Fruit fly (Drosophila melanogaster): Measurements from ENCODE around the gene CG31465.

DNA sequence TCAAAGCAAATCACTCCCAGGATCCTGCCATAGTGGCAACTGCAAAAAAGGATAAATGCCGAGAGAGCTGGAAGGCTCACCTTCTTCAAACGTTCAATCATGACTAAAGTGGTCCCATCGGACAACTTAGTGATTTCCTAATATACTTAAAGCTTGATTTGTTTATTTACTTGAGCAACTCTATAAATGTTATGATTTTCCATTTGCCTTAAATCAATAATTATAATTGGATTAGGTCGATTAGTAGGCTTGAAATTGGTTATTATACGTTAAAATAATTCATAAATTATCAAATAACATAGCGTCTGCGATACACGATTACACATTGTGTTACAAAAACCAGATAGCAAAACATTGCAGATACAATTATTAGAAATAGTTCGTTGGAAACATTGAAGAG, 35.4 kb upstream of the CG31465 start, which contains the start of gene Gr93c:
- no peak for TF ChIP-seq pan (optimal IDR thresholded peaks at IDR 0.05)
- TF ChIP-seq Dll (optimal IDR thresholded peaks at IDR 0.05) = no peak
- TF ChIP-seq psq (optimal IDR thresholded peaks at IDR 0.05) = no peak
- no peak for TF ChIP-seq CG8478 (optimal IDR thresholded peaks at IDR 0.05)
- no peak for TF ChIP-seq usp (GFP tag; optimal IDR thresholded peaks at IDR 0.05)
